Worm (Caenorhabditis elegans) whole organism, L2 larva: ENCODE measurements around the gene F21D5.3.
A peak's percentile ranks its signal among the peaks of the same experiment; 100 is the strongest.

Source experiments
- C34F6.9 ChIP-seq: fragments of 150-350 bp; optimal IDR thresholded peaks from 2 replicates; lab custom pipeline; 2014; ENCODE audit warnings: missing biosample characterization, missing genetic modification characterization
- F13H6.1 ChIP-seq: sonication (generic microtip); optimal IDR thresholded peaks from 2 replicates; lab custom pipeline; 2016; ENCODE audit warnings: missing genetic modification characterization, missing compliant biosample characterization
- R02D3.7 ChIP-seq: fragments of 150-350 bp; optimal IDR thresholded peaks from 2 replicates; lab custom pipeline; 2014; ENCODE audit warnings: missing biosample characterization, missing genetic modification characterization
- ZK546.5 ChIP-seq: sonication (generic microtip); optimal IDR thresholded peaks from 2 replicates; lab custom pipeline; 2017; ENCODE audit warnings: missing biosample characterization, missing genetic modification characterization
- alr-1 ChIP-seq: fragments of 150-350 bp; optimal IDR thresholded peaks from 2 replicates; lab custom pipeline; 2014; ENCODE audit warnings: missing biosample characterization, missing genetic modification characterization
- aly-2 ChIP-seq: fragments of 150-350 bp; optimal IDR thresholded peaks from 2 replicates; lab custom pipeline; 2014; ENCODE audit warnings: missing biosample characterization, missing genetic modification characterization
- ama-1 ChIP-seq: fragments of 150-350 bp; optimal IDR thresholded peaks from 2 replicates; lab custom pipeline; 2018; ENCODE audit warnings: inconsistent platforms
- ceh-16 ChIP-seq: fragments of 150-350 bp; optimal IDR thresholded peaks from 2 replicates; lab custom pipeline; 2014; ENCODE audit warnings: missing biosample characterization, missing genetic modification characterization
- crh-2 ChIP-seq: sonication (generic microtip); optimal IDR thresholded peaks from 2 replicates; lab custom pipeline; 2017; ENCODE audit warnings: missing biosample characterization, missing genetic modification characterization
- dmd-4 ChIP-seq: sonication (generic microtip); optimal IDR thresholded peaks from 2 replicates; lab custom pipeline; 2017; ENCODE audit warnings: missing biosample characterization, missing genetic modification characterization
- egl-27 ChIP-seq: sonication (generic microtip); optimal IDR thresholded peaks from 3 replicates; lab custom pipeline; 2017; ENCODE audit warnings: missing biosample characterization, missing genetic modification reagents, missing genetic modification characterization
- elt-3 ChIP-seq: sonication (generic microtip); optimal IDR thresholded peaks from 2 replicates; lab custom pipeline; 2017; ENCODE audit warnings: missing biosample characterization, missing genetic modification characterization
- fos-1 ChIP-seq: fragments of 150-350 bp; optimal IDR thresholded peaks from 2 replicates; lab custom pipeline; 2014; ENCODE audit warnings: missing biosample characterization, missing genetic modification characterization
- gmeb-1 ChIP-seq: fragments of 150-350 bp; optimal IDR thresholded peaks from 2 replicates; lab custom pipeline; 2014; ENCODE audit warnings: missing biosample characterization, missing genetic modification characterization
- lin-11 ChIP-seq: fragments of 150-350 bp; sonication (generic microtip); optimal IDR thresholded peaks from 2 replicates; lab custom pipeline; 2014; ENCODE audit warnings: missing biosample characterization, missing genetic modification characterization, inconsistent platforms, mixed read lengths
- lin-13 ChIP-seq: fragments of 150-350 bp; optimal IDR thresholded peaks from 2 replicates; lab custom pipeline; 2014; ENCODE audit warnings: missing biosample characterization, missing genetic modification reagents, missing genetic modification characterization
- lin-39 ChIP-seq: fragments of 150-350 bp; optimal IDR thresholded peaks from 2 replicates; lab custom pipeline; 2014; ENCODE audit warnings: missing biosample characterization, missing genetic modification reagents, missing genetic modification characterization
- lsy-2 ChIP-seq, 2 experiments: fragments of 150-350 bp in 1 of 2; sonication (generic microtip) in 1 of 2; optimal IDR thresholded peaks; 2 replicates each; lab custom pipeline; 2014 to 2017; ENCODE audit warnings: missing biosample characterization in 2 of 2, missing genetic modification characterization in 2 of 2
- mab-5 ChIP-seq: fragments of 150-350 bp; optimal IDR thresholded peaks from 2 replicates; lab custom pipeline; 2014; ENCODE audit warnings: missing biosample characterization, missing genetic modification characterization
- mdl-1 ChIP-seq, 2 experiments: fragments of 150-350 bp in 1 of 2; sonication (generic microtip) in 1 of 2; optimal IDR thresholded peaks; 2 replicates each; lab custom pipeline; 2017; ENCODE audit warnings: missing biosample characterization in 2 of 2, missing genetic modification characterization in 2 of 2
- nhr-10 ChIP-seq: sonication (generic microtip); optimal IDR thresholded peaks from 2 replicates; lab custom pipeline; 2017; ENCODE audit warnings: missing biosample characterization, missing genetic modification characterization
- nhr-12 ChIP-seq: fragments of 150-350 bp; optimal IDR thresholded peaks from 2 replicates; lab custom pipeline; 2014; ENCODE audit warnings: missing biosample characterization, missing genetic modification characterization
- nhr-129 ChIP-seq: fragments of 150-350 bp; optimal IDR thresholded peaks from 2 replicates; lab custom pipeline; 2014; ENCODE audit warnings: missing biosample characterization, missing genetic modification characterization
- nhr-21 ChIP-seq: fragments of 150-350 bp; optimal IDR thresholded peaks from 2 replicates; lab custom pipeline; 2014; ENCODE audit warnings: missing biosample characterization, missing genetic modification characterization
- nhr-23 ChIP-seq: fragments of 150-350 bp; optimal IDR thresholded peaks from 2 replicates; lab custom pipeline; 2014; ENCODE audit warnings: missing biosample characterization, missing genetic modification reagents, missing genetic modification characterization
- nhr-237 ChIP-seq: fragments of 150-350 bp; optimal IDR thresholded peaks from 2 replicates; lab custom pipeline; 2014; ENCODE audit warnings: missing biosample characterization, missing genetic modification characterization
- nhr-25 ChIP-seq: fragments of 150-350 bp; sonication (generic microtip); optimal IDR thresholded peaks from 3 replicates; lab custom pipeline; 2014; ENCODE audit warnings: missing biosample characterization, missing genetic modification characterization
- nhr-6 ChIP-seq: fragments of 150-350 bp; optimal IDR thresholded peaks from 2 replicates; lab custom pipeline; 2014; ENCODE audit warnings: missing biosample characterization, missing genetic modification characterization
- nhr-77 ChIP-seq: fragments of 150-350 bp; optimal IDR thresholded peaks from 2 replicates; lab custom pipeline; 2014; ENCODE audit warnings: missing biosample characterization, missing genetic modification characterization
- sem-4 ChIP-seq: fragments of 150-350 bp; optimal IDR thresholded peaks from 2 replicates; lab custom pipeline; 2014; ENCODE audit warnings: missing biosample characterization, missing genetic modification reagents, missing genetic modification characterization
- sma-3 ChIP-seq: sonication (generic microtip); optimal IDR thresholded peaks from 2 replicates; lab custom pipeline; 2016; ENCODE audit warnings: missing genetic modification reagents, missing genetic modification characterization, missing compliant biosample characterization
- sma-9 ChIP-seq, 2 experiments: fragments of 150-350 bp in 1 of 2; sonication (generic microtip) in 1 of 2; optimal IDR thresholded peaks; 2 replicates each; lab custom pipeline; 2014 to 2016; ENCODE audit warnings: missing genetic modification characterization in 2 of 2, mild to moderate bottlenecking in 1 of 2, missing biosample characterization in 1 of 2, missing compliant biosample characterization in 1 of 2, missing genetic modification reagents in 1 of 2, moderate library complexity in 1 of 2
- snpc-4 ChIP-seq: fragments of 150-350 bp; optimal IDR thresholded peaks from 2 replicates; lab custom pipeline; 2014; ENCODE audit warnings: missing biosample characterization, missing genetic modification characterization
- unc-39 ChIP-seq: fragments of 150-350 bp; optimal IDR thresholded peaks from 2 replicates; lab custom pipeline; 2014; ENCODE audit warnings: missing biosample characterization, missing genetic modification characterization
- unc-55 ChIP-seq: fragments of 150-350 bp; sonication (generic microtip); optimal IDR thresholded peaks from 3 replicates; lab custom pipeline; 2014; ENCODE audit warnings: missing biosample characterization, missing genetic modification reagents, missing genetic modification characterization
- unc-62 ChIP-seq: fragments of 150-350 bp; optimal IDR thresholded peaks from 2 replicates; lab custom pipeline; 2014; ENCODE audit warnings: missing biosample characterization, missing genetic modification reagents, missing genetic modification characterization
- zag-1 ChIP-seq: fragments of 150-350 bp; optimal IDR thresholded peaks from 2 replicates; lab custom pipeline; 2014; ENCODE audit warnings: missing biosample characterization, missing genetic modification characterization
- ztf-11 ChIP-seq: sonication (generic microtip); optimal IDR thresholded peaks from 2 replicates; lab custom pipeline; 2017; ENCODE audit warnings: missing biosample characterization, missing genetic modification characterization
- ztf-4 ChIP-seq: fragments of 150-350 bp; optimal IDR thresholded peaks from 2 replicates; lab custom pipeline; 2014; ENCODE audit warnings: missing biosample characterization, missing genetic modification characterization

Gene F21D5.3

ce11 chrIV:8730469-8730868, at the start of gene F21D5.3:
Gene F21D5.3 (plus strand): TSS chrIV:8730815.
- TF ChIP-seq F13H6.1 (tag; lab: Kevin White, UChicago), result no peak
- TF ChIP-seq C34F6.9 (tag; lab: Kevin White, UChicago), result no peak
- TF ChIP-seq crh-2 (tag; lab: Kevin White, UChicago), result peak; percentile 41
- TF ChIP-seq fos-1, result peak; percentile 94
- TF ChIP-seq dmd-4 (tag; lab: Kevin White, UChicago), result no peak
- peak; percentile 42 for TF ChIP-seq sma-9 (GFP tag; optimal IDR thresholded peaks at IDR 0.05; lab: Kevin White, UChicago)
- no peak for TF ChIP-seq sma-9 (tag; optimal IDR thresholded peaks at IDR 0.05; lab: Kevin White, UChicago)
- peak; percentile 16 for TF ChIP-seq gmeb-1 (tag; lab: Kevin White, UChicago)

- TF ChIP-seq lin-11 (tag; lab: Kevin White, UChicago), result no peak
- TF ChIP-seq nhr-10 (tag; lab: Kevin White, UChicago), result no peak
- TF ChIP-seq dmd-4 (tag; lab: Kevin White, UChicago), result no peak
- no peak for TF ChIP-seq unc-39 (tag; lab: Kevin White, UChicago)
These were observed 44.1 kb upstream of the F21D5.3 start, which contains the start of gene pole-2 for ce11 chrIV:8686510-8686909. Gene pole-2 (minus strand): TSS chrIV:8686610.

DNA sequence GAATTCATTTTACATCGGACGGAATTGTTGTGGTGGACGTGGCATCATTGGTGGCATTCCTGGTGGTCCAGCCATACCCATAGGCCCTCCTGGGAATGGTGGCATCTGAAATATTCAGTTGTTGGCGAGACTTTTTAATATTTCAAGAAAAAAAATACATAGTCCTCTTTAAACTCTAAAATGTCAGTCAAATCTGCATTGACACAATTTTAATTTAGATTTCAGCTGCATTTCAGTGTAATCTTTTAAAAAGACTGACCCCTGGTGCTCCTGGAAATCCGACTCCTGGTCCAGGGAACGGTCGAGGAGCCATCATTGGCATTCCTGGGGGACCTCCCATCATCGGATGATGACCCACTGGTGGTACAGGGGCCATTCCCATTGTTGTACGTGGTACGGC, 43.6 kb upstream of the F21D5.3 start:
- TF ChIP-seq sma-3 (GFP tag; lab: Kevin White, UChicago) (no peak), egl-27 (no peak), nhr-25 (tag; lab: Kevin White, UChicago) (no peak), alr-1 (no peak), nhr-23 (tag; lab: Kevin White, UChicago) (no peak), dmd-4 (tag; lab: Kevin White, UChicago) (no peak), lin-39 (tag; lab: Kevin White, UChicago) (no peak), ceh-16 (tag; lab: Kevin White, UChicago) (no peak), unc-39 (tag; lab: Kevin White, UChicago) (no peak), nhr-12 (tag; lab: Kevin White, UChicago) (no peak), gmeb-1 (tag; lab: Kevin White, UChicago) (no peak), sem-4 (tag; lab: Kevin White, UChicago) (no peak), nhr-237 (tag; lab: Kevin White, UChicago) (no peak), ZK546.5 (tag; lab: Kevin White, UChicago) (no peak), C34F6.9 (tag; lab: Kevin White, UChicago) (no peak)
- TF ChIP-seq, all 48 proteins: peak for 0

DNA sequence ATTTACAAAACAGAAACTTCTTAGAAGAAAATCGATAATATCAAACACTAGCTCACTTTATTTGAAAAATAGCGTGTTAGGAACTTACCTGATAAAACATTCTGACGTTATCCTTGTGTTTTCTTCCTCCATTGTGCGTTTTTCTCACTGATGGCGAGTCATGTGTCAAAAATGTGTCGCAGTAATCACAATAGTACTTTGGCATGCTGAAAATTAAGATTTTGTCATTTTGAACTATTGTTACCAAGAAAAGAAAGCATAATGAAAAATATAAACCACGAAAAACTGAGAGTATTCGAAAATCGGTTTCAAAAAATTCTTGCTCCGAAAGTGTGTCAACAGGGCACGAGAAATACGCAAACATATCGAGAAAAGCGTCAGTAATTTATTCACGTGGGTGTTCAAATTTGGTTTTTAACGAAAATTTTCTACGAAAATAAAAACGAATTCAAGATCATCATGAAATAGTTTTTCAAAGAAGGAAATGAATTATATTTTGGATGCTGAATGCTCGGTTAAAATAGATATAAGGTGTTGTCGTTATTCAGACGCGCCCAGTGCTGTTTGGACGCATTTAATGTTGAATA, 42.9 kb upstream of the F21D5.3 start, which contains the start of gene snrp-3:
TSS of gene snrp-3 (minus strand) at position 206 of the 587 bp plus-strand sequence.
- peak; percentile 96 for TF ChIP-seq C34F6.9 (tag; lab: Kevin White, UChicago)
- peak; percentile 73 for TF ChIP-seq mab-5 (tag; lab: Kevin White, UChicago)
- TF ChIP-seq aly-2 (tag; lab: Kevin White, UChicago), result no peak
- TF ChIP-seq ztf-4 (tag; lab: Kevin White, UChicago), result peak; percentile 30
- TF ChIP-seq ama-1, result peak; percentile 69
- TF ChIP-seq fos-1, result peak; percentile 43
- peak in 1 of 2 experiments; percentile 75 for TF ChIP-seq mdl-1 (tag; optimal IDR thresholded peaks at IDR 0.05; lab: Kevin White, UChicago)
- peak; percentile 97 for TF ChIP-seq gmeb-1 (tag; lab: Kevin White, UChicago)
- peak; percentile 94 for TF ChIP-seq unc-55
- TF ChIP-seq snpc-4 (tag; lab: Kevin White, UChicago), result peak; percentile 55
- peak; percentile 79 for TF ChIP-seq nhr-129 (tag; lab: Kevin White, UChicago)
- TF ChIP-seq nhr-21 (tag; lab: Kevin White, UChicago), result peak; percentile 78
- TF ChIP-seq R02D3.7 (tag; lab: Kevin White, UChicago), result peak; percentile 16
- peak; percentile 90 for TF ChIP-seq nhr-25 (tag; lab: Kevin White, UChicago)
- TF ChIP-seq nhr-6 (tag; lab: Kevin White, UChicago), result peak; percentile 78
- peak; percentile 32 for TF ChIP-seq zag-1
- no peak for TF ChIP-seq nhr-23 (tag; lab: Kevin White, UChicago)
- TF ChIP-seq unc-62 (GFP tag; lab: Kevin White, UChicago), result no peak
- TF ChIP-seq elt-3 (tag; lab: Kevin White, UChicago), result no peak
- peak; percentile 86 for TF ChIP-seq lin-13 (GFP tag; lab: Kevin White, UChicago)
- TF ChIP-seq nhr-77 (tag; lab: Kevin White, UChicago), result no peak
- no peak for TF ChIP-seq unc-39 (tag; lab: Kevin White, UChicago)
- TF ChIP-seq egl-27, result peak; percentile 66
- TF ChIP-seq sma-3 (GFP tag; lab: Kevin White, UChicago), result peak; percentile 71
- TF ChIP-seq ztf-11 (tag; lab: Kevin White, UChicago), result no peak
- peak; percentile 62 for TF ChIP-seq sem-4 (tag; lab: Kevin White, UChicago)
- peak; percentile 48 for TF ChIP-seq nhr-10 (tag; lab: Kevin White, UChicago)
- TF ChIP-seq F13H6.1 (tag; lab: Kevin White, UChicago), result peak; percentile 83
- peak; percentile 86 for TF ChIP-seq crh-2 (tag; lab: Kevin White, UChicago)
- TF ChIP-seq sma-9 (GFP tag; optimal IDR thresholded peaks at IDR 0.05; lab: Kevin White, UChicago), result peak; percentile 79
- TF ChIP-seq sma-9 (tag; optimal IDR thresholded peaks at IDR 0.05; lab: Kevin White, UChicago), result no peak
- peak; percentile 85 to 94 for TF ChIP-seq lsy-2 (tag; optimal IDR thresholded peaks at IDR 0.05; lab: Kevin White, UChicago)
